Worm (Caenorhabditis elegans): ENCODE results near the gene Y113G7A.14.

Y113G7A.14 gene

ce11 chrV:20164059-20164892 is 26.0 kb upstream of the Y113G7A.14 start, which contains the start of gene F19B2.5 (continued):
- TF ChIP-seq tlf-1 (GFP tag; optimal IDR thresholded peaks at IDR 0.05): peak; percentile 66
- TF ChIP-seq T26A5.8 (tag; optimal IDR thresholded peaks at IDR 0.05): no peak
- peak; percentile 51 for TF ChIP-seq akir-1 (GFP tag; optimal IDR thresholded peaks at IDR 0.05)
- peak; percentile 36; the same call in 1 of the 2 replicates for TF ChIP-seq let-526 (GFP tag; IDR thresholded peaks at IDR 0.05)
- TF ChIP-seq B0336.3 (GFP tag; IDR thresholded peaks at IDR 0.05): peak; percentile 81
- peak; percentile 61 for TF ChIP-seq unc-62 (GFP tag; optimal IDR thresholded peaks at IDR 0.05)
- TF ChIP-seq nfyb-1 (GFP tag; IDR thresholded peaks at IDR 0.05): peak; percentile 83; the same call in 1 of the 2 replicates
- peak; percentile 16 for TF ChIP-seq lsl-1 (GFP tag; optimal IDR thresholded peaks at IDR 0.05)
- peak; percentile 70 for TF ChIP-seq madf-10 (tag; optimal IDR thresholded peaks at IDR 0.05)
- TF ChIP-seq pha-4 (tag; optimal IDR thresholded peaks at IDR 0.05): peak; percentile 66
- peak; percentile 51 for TF ChIP-seq gei-17 (GFP tag; optimal IDR thresholded peaks at IDR 0.05)
- no peak for TF ChIP-seq bed-2 (GFP tag; IDR thresholded peaks at IDR 0.05)
- peak; percentile 97 for TF ChIP-seq hsf-1 (GFP tag; IDR thresholded peaks at IDR 0.05)
- peak; percentile 83 to 95 for TF ChIP-seq let-607 (tag; optimal IDR thresholded peaks at IDR 0.05)
- TF ChIP-seq rpc-1 (optimal IDR thresholded peaks at IDR 0.05): peak; percentile 52
- TF ChIP-seq rpc-1 (tag; optimal IDR thresholded peaks at IDR 0.05): no peak

- TF ChIP-seq bed-2 (GFP tag; IDR thresholded peaks at IDR 0.05): no peak
- TF ChIP-seq ama-1 (optimal IDR thresholded peaks at IDR 0.05): peak; percentile 76
- TF ChIP-seq ama-1 (GFP tag; optimal IDR thresholded peaks at IDR 0.05): no peak
- TF ChIP-seq ekl-4 (GFP tag; IDR thresholded peaks at IDR 0.05): 0 out of 2 replicates have a peak, but pooled peaks have one; percentile 20
- TF ChIP-seq Y53G8AR.9 (GFP tag; conservative IDR thresholded peaks at IDR 0.05): peak; percentile 87
- no peak for TF ChIP-seq fkh-3 (tag; optimal IDR thresholded peaks at IDR 0.05)
- TF ChIP-seq zim-3 (tag; optimal IDR thresholded peaks at IDR 0.05): peak; percentile 8
- 0 out of 2 replicates have a peak, but pooled peaks have one; percentile 11 for TF ChIP-seq ceh-40 (GFP tag; IDR thresholded peaks at IDR 0.05)
- TF ChIP-seq Y95B8A.8 (GFP tag; IDR thresholded peaks at IDR 0.05): peak; percentile 69
- peak; percentile 42; the same call in 1 of the 2 replicates for TF ChIP-seq dox-1 (GFP tag; IDR thresholded peaks at IDR 0.05)
- 0 out of 2 replicates have a peak, but pooled peaks have one; percentile 7 for TF ChIP-seq hmg-20 (GFP tag; IDR thresholded peaks at IDR 0.05)
- TF ChIP-seq B0336.3 (GFP tag; IDR thresholded peaks at IDR 0.05): peak; percentile 6; the same call in 1 of the 2 replicates
- peak; percentile 7; the same call in 1 of the 2 replicates for TF ChIP-seq Y56A3A.18 (GFP tag; IDR thresholded peaks at IDR 0.05)
- TF ChIP-seq snpc-4 (GFP tag; optimal IDR thresholded peaks at IDR 0.05): no peak
- no peak for TF ChIP-seq snpc-4 (tag; optimal IDR thresholded peaks at IDR 0.05)
- 0 out of 2 replicates have a peak, but pooled peaks have one; percentile 36 for TF ChIP-seq K11D2.4 (GFP tag; IDR thresholded peaks at IDR 0.05)
- TF ChIP-seq C06A6.2 (GFP tag; conservative IDR thresholded peaks at IDR 0.05): peak; percentile 41; the same call in 1 of the 2 replicates
- no peak for TF ChIP-seq hlh-12 (tag; optimal IDR thresholded peaks at IDR 0.05)
These were observed 24.8 kb upstream of the Y113G7A.14 start for ce11 chrV:20163105-20163449.

ce11 chrV:20162290-20163104 is 24.2 kb upstream of the Y113G7A.14 start:
- TF ChIP-seq madf-10 (tag; optimal IDR thresholded peaks at IDR 0.05) (peak; percentile 44), pha-4 (tag; optimal IDR thresholded peaks at IDR 0.05) (peak; percentile 46), nfya-1 (tag; optimal IDR thresholded peaks at IDR 0.05; ENCODE audit: borderline replicate concordance, insufficient read depth) (no peak), ets-4 (GFP tag; optimal IDR thresholded peaks at IDR 0.05) (peak; percentile 7), lin-54 (GFP tag; optimal IDR thresholded peaks at IDR 0.05) (peak; percentile 30), snpc-4 (GFP tag; optimal IDR thresholded peaks at IDR 0.05) (no peak), snpc-4 (tag; optimal IDR thresholded peaks at IDR 0.05) (peak in 1 of 4 experiments; percentile 34), nhr-90 (tag; optimal IDR thresholded peaks at IDR 0.05) (peak; percentile 72), snpc-3.4 (tag; optimal IDR thresholded peaks at IDR 0.05) (peak; percentile 12), efl-1 (GFP tag; optimal IDR thresholded peaks at IDR 0.05) (no peak), ceh-100 (GFP tag; IDR thresholded peaks at IDR 0.05) (no peak), ztf-28 (GFP tag; IDR thresholded peaks at IDR 0.05) (no peak), nfya-2 (GFP tag; IDR thresholded peaks at IDR 0.05) (no peak), nhr-27 (tag; optimal IDR thresholded peaks at IDR 0.05) (no peak), B0336.3 (GFP tag; IDR thresholded peaks at IDR 0.05) (peak; percentile 68), tlf-1 (GFP tag; optimal IDR thresholded peaks at IDR 0.05) (peak; percentile 26), Y53G8AR.9 (GFP tag; conservative IDR thresholded peaks at IDR 0.05) (peak; percentile 81), madf-3 (GFP tag; IDR thresholded peaks at IDR 0.05) (0 out of 2 replicates have a peak, but pooled peaks have one; percentile 66), Y56A3A.18 (GFP tag; IDR thresholded peaks at IDR 0.05) (peak; percentile 6)
